Worm (Caenorhabditis elegans) whole organism, young adult: Measurements from ENCODE around the gene C13A2.12.

Experiments used
- F23B12.7 ChIP-seq: sonication (generic microtip); optimal IDR thresholded peaks from 2 replicates; lab custom pipeline; 2017; ENCODE audit warnings: missing genetic modification characterization, mild to moderate bottlenecking, missing compliant biosample characterization, antibody characterized with exemption, moderate library complexity; ENCODE audit not compliant: insufficient read depth
- unc-62 ChIP-seq: fragments of 150-350 bp; optimal IDR thresholded peaks from 2 replicates; lab custom pipeline; 2014; ENCODE audit warnings: missing biosample characterization, missing genetic modification reagents, missing genetic modification characterization
- zfh-2 ChIP-seq: fragments of 200-800 bp; sonication (Bioruptor generic); conservative IDR thresholded peaks from 2 replicates; pipeline ENCODE4 v1.3.6; 2022; ENCODE audit warnings: missing genetic modification reagents, missing genetic modification characterization, missing compliant biosample characterization

- TF ChIP-seq zfh-2 = no peak
- no peak for TF ChIP-seq unc-62
- TF ChIP-seq F23B12.7 (tag; lab: Kevin White, UChicago) = no peak
Observed at ce11 chrV:7236694-7237093, 22.4 kb upstream of the C13A2.12 start.
